Worm (Caenorhabditis elegans) whole organism, late embryonic: ENCODE data around the gene rpi-1.

Experiments used
- Y22D7AL.16 ChIP-seq: sonication (generic microtip); optimal IDR thresholded peaks from 2 replicates; lab custom pipeline; 2016; ENCODE audit warnings: missing genetic modification characterization, missing compliant biosample characterization
- ama-1 ChIP-seq: fragments of 150-350 bp; optimal IDR thresholded peaks from 2 replicates; lab custom pipeline; 2014
- ceh-24 ChIP-seq: sonication (generic microtip); optimal IDR thresholded peaks from 2 replicates; lab custom pipeline; 2016; ENCODE audit warnings: mild to moderate bottlenecking, missing genetic modification characterization, missing compliant biosample characterization
- dmd-4 ChIP-seq: sonication (generic microtip); optimal IDR thresholded peaks from 2 replicates; lab custom pipeline; 2016; ENCODE audit warnings: borderline replicate concordance, missing genetic modification characterization, missing compliant biosample characterization
- gmeb-2 ChIP-seq: sonication (generic microtip); optimal IDR thresholded peaks from 2 replicates; lab custom pipeline; 2016; ENCODE audit warnings: missing genetic modification characterization, inconsistent platforms, missing compliant biosample characterization
- hlh-30 ChIP-seq: sonication (generic microtip); optimal IDR thresholded peaks from 2 replicates; lab custom pipeline; 2017; ENCODE audit warnings: antibody characterized with exemption, missing genetic modification characterization, missing compliant biosample characterization; ENCODE audit not compliant: insufficient read depth
- hlh-6 ChIP-seq: sonication (generic microtip); optimal IDR thresholded peaks from 2 replicates; lab custom pipeline; 2016; ENCODE audit warnings: missing genotype, missing genetic modification characterization, missing compliant biosample characterization
- nhr-11 ChIP-seq: fragments of 150-350 bp; optimal IDR thresholded peaks from 2 replicates; lab custom pipeline; 2014; ENCODE audit warnings: missing biosample characterization, missing genetic modification characterization

- TF ChIP-seq Y22D7AL.16 (tag; lab: Kevin White, UChicago), result no peak
- TF ChIP-seq hlh-30 (tag; lab: Kevin White, UChicago), result no peak
- no peak for TF ChIP-seq ceh-24 (tag; lab: Kevin White, UChicago)
- no peak for TF ChIP-seq dmd-4 (tag; lab: Kevin White, UChicago)
- TF ChIP-seq ama-1 (lab: Kevin White, UChicago), result no peak
- no peak for TF ChIP-seq nhr-11 (tag; lab: Kevin White, UChicago)
- TF ChIP-seq gmeb-2 (tag; lab: Kevin White, UChicago), result no peak
- no peak for TF ChIP-seq hlh-6 (tag; lab: Kevin White, UChicago)
Measured at ce11 chrII:13991741-13992140, 29.5 kb upstream of the rpi-1 start, which contains the start of gene Y39G8B.5.
